Fruit fly (Drosophila melanogaster) whole organism, pupa: ENCODE data around the gene Prosalpha4T1.

ENCODE experiments used
- CG12605 ChIP-seq: fragments of 200-800 bp; sonication (Bioruptor generic); IDR thresholded peaks from 2 replicates; pipeline ENCODE4 v1.3.6; 2022; ENCODE audit warnings: missing biosample characterization, missing genetic modification characterization
- CG32121 ChIP-seq: fragments of 200-800 bp; sonication (Bioruptor generic); IDR thresholded peaks from 2 replicates; pipeline ENCODE4 v1.3.6; 2022; ENCODE audit warnings: missing biosample characterization, missing genetic modification characterization
- EcR ChIP-seq: fragments of 200-800 bp; sonication (Bioruptor generic); optimal IDR thresholded peaks from 3 replicates; lab custom pipeline; 2019; ENCODE audit warnings: missing biosample characterization, missing genetic modification characterization, mild to moderate bottlenecking, moderate library complexity, missing genetic modification reagents
- Pif1A ChIP-seq: fragments of 200-800 bp; sonication (Bioruptor generic); optimal IDR thresholded peaks from 3 replicates; lab custom pipeline; 2016; ENCODE audit warnings: missing biosample characterization, missing genetic modification characterization
- Snoo ChIP-seq: fragments of 200-800 bp; sonication (Bioruptor generic); optimal IDR thresholded peaks from 3 replicates; lab custom pipeline; 2017; ENCODE audit warnings: missing biosample characterization, mild to moderate bottlenecking, missing genetic modification characterization, inconsistent platforms
- fd96Ca ChIP-seq: fragments of 200-800 bp; sonication (Bioruptor generic); IDR thresholded peaks from 3 replicates; pipeline ENCODE4 v1.3.6; 2022; ENCODE audit warnings: missing biosample characterization, missing genetic modification characterization
- rn ChIP-seq: fragments of 200-800 bp; sonication (Bioruptor generic); IDR thresholded peaks from 2 replicates; pipeline ENCODE4 v1.3.6; 2022; ENCODE audit warnings: missing biosample characterization, missing genetic modification characterization

- no peak for TF ChIP-seq CG12605
- no peak for TF ChIP-seq Pif1A
- no peak for TF ChIP-seq rn (GFP tag; lab: Robert Waterston, UW)
- no peak for TF ChIP-seq fd96Ca (GFP tag; lab: Robert Waterston, UW)
- no peak for TF ChIP-seq EcR (GFP tag; lab: Kevin White, UChicago)
- TF ChIP-seq CG32121 (GFP tag; lab: Robert Waterston, UW): no peak
- TF ChIP-seq Snoo: no peak
These were observed 9.9 kb downstream of the Prosalpha4T1 start, which contains the start of gene CG17267 for dm6 chr3R:20739000-20739399.
